Worm (Caenorhabditis elegans) whole organism, L4 larva: ENCODE results near the gene mul-1.
A peak's percentile ranks its signal among the peaks of the same experiment; 100 is the strongest.

Experiments used
- Y105C5A.15 ChIP-seq: fragments of 200-800 bp; sonication (Bioruptor generic); IDR thresholded peaks from 2 replicates; pipeline ENCODE4 v1.3.6; 2022; ENCODE audit warnings: missing genetic modification characterization, missing compliant biosample characterization
- ZK337.2 ChIP-seq: fragments of 200-800 bp; sonication (Bioruptor generic); IDR thresholded peaks from 2 replicates; pipeline ENCODE4 v1.3.6; 2022; ENCODE audit warnings: missing genetic modification reagents, missing genetic modification characterization, missing compliant biosample characterization
- aha-1 ChIP-seq: fragments of 150-350 bp; peaks from one replicate; lab custom pipeline; 2014; ENCODE audit warnings: missing biosample characterization, missing genetic modification characterization
- ceh-28 ChIP-seq: fragments of 150-350 bp; optimal IDR thresholded peaks from 2 replicates; lab custom pipeline; 2014; ENCODE audit warnings: missing biosample characterization, missing genetic modification reagents, missing genetic modification characterization
- ceh-32 ChIP-seq: sonication (generic microtip); optimal IDR thresholded peaks from 2 replicates; lab custom pipeline; 2016; ENCODE audit warnings: mild to moderate bottlenecking, missing genetic modification characterization, missing compliant biosample characterization; ENCODE audit not compliant: poor library complexity
- ceh-82 ChIP-seq: sonication (generic microtip); optimal IDR thresholded peaks from 2 replicates; lab custom pipeline; 2017; ENCODE audit warnings: missing biosample characterization, missing genetic modification characterization
- cey-2 ChIP-seq: sonication (generic microtip); optimal IDR thresholded peaks from 3 replicates; lab custom pipeline; 2017; ENCODE audit warnings: missing genetic modification characterization, mild to moderate bottlenecking, missing compliant biosample characterization, antibody characterized with exemption, borderline replicate concordance; ENCODE audit not compliant: insufficient read depth
- ctbp-1 ChIP-seq: fragments of 200-800 bp; sonication (Bioruptor generic); IDR thresholded peaks from 2 replicates; pipeline ENCODE4 v1.3.6; 2022; ENCODE audit warnings: missing genetic modification reagents, missing genetic modification characterization, missing compliant biosample characterization
- daf-16 ChIP-seq, 3 experiments: sonication (generic microtip); optimal IDR thresholded peaks; 2 replicates each; lab custom pipeline; 2016 to 2017; ENCODE audit warnings: missing genetic modification characterization in 3 of 3, missing genetic modification reagents in 3 of 3, mild to moderate bottlenecking in 2 of 3, missing compliant biosample characterization in 2 of 3, missing biosample characterization in 1 of 3, moderate library complexity in 1 of 3
- duxl-1 ChIP-seq: sonication (generic microtip); optimal IDR thresholded peaks from 2 replicates; lab custom pipeline; 2016; ENCODE audit warnings: mild to moderate bottlenecking, missing genetic modification characterization, moderate library complexity, missing compliant biosample characterization; ENCODE audit not compliant: poor library complexity
- dve-1 ChIP-seq: sonication (generic microtip); optimal IDR thresholded peaks from 2 replicates; lab custom pipeline; 2017; ENCODE audit warnings: antibody characterized with exemption, mild to moderate bottlenecking, missing genetic modification characterization, missing compliant biosample characterization; ENCODE audit not compliant: insufficient read depth
- gei-8 ChIP-seq: fragments of 200-800 bp; sonication (Bioruptor generic); optimal IDR thresholded peaks from 2 replicates; lab custom pipeline; 2018; ENCODE audit warnings: mild to moderate bottlenecking, missing genetic modification characterization, missing compliant biosample characterization
- hlh-30 ChIP-seq: sonication (generic microtip); optimal IDR thresholded peaks from 2 replicates; lab custom pipeline; 2017; ENCODE audit warnings: antibody characterized with exemption, mild to moderate bottlenecking, missing genetic modification characterization, missing compliant biosample characterization; ENCODE audit not compliant: insufficient read depth
- lsy-2 ChIP-seq, 2 experiments: fragments of 150-350 bp in 1 of 2; sonication (generic microtip) in 1 of 2; optimal IDR thresholded peaks; 2 replicates each; lab custom pipeline; 2014 to 2017; ENCODE audit warnings: missing biosample characterization in 2 of 2, missing genetic modification characterization in 2 of 2
- mes-2 ChIP-seq: sonication (generic microtip); optimal IDR thresholded peaks from 2 replicates; lab custom pipeline; 2016; ENCODE audit warnings: missing genotype, mild to moderate bottlenecking, missing genetic modification characterization, missing compliant biosample characterization; ENCODE audit not compliant: poor library complexity, severe bottlenecking
- mxl-3 ChIP-seq: fragments of 200-800 bp; sonication (Bioruptor generic); optimal IDR thresholded peaks from 2 replicates; lab custom pipeline; 2018; ENCODE audit warnings: mild to moderate bottlenecking, missing genetic modification characterization, missing compliant biosample characterization
- nhr-102 ChIP-seq: sonication (generic microtip); optimal IDR thresholded peaks from 2 replicates; lab custom pipeline; 2016; ENCODE audit warnings: mild to moderate bottlenecking, missing genetic modification characterization, moderate library complexity, missing compliant biosample characterization
- nhr-11 ChIP-seq: fragments of 150-350 bp; optimal IDR thresholded peaks from 2 replicates; lab custom pipeline; 2014; ENCODE audit warnings: missing biosample characterization, missing genetic modification characterization
- nhr-28 ChIP-seq: fragments of 150-350 bp; optimal IDR thresholded peaks from 2 replicates; lab custom pipeline; 2014; ENCODE audit warnings: missing biosample characterization, missing genetic modification characterization
- nhr-42 ChIP-seq: fragments of 200-800 bp; sonication (Bioruptor generic); IDR thresholded peaks from 2 replicates; pipeline ENCODE4 v1.3.6; 2022; ENCODE audit warnings: missing genetic modification characterization, missing compliant biosample characterization
- nhr-77 ChIP-seq: fragments of 150-350 bp; optimal IDR thresholded peaks from 2 replicates; lab custom pipeline; 2014; ENCODE audit warnings: missing biosample characterization, missing genetic modification characterization
- sdz-12 ChIP-seq: fragments of 200-800 bp; sonication (Bioruptor generic); optimal IDR thresholded peaks from 2 replicates; lab custom pipeline; 2018; ENCODE audit warnings: mild to moderate bottlenecking, missing genetic modification characterization, missing compliant biosample characterization
- snpc-1.2 ChIP-seq: fragments of 200-800 bp; sonication (Bioruptor generic); IDR thresholded peaks from 2 replicates; pipeline ENCODE4 v1.3.6; 2022; ENCODE audit warnings: missing genetic modification reagents, missing genetic modification characterization, missing compliant biosample characterization
- unc-39 ChIP-seq: sonication (generic microtip); optimal IDR thresholded peaks from 2 replicates; lab custom pipeline; 2017; ENCODE audit warnings: missing biosample characterization, missing genetic modification characterization
- unc-62 ChIP-seq, 3 experiments: fragments of 150-350 bp in 1 of 3; sonication (generic microtip); optimal IDR thresholded peaks in 2 of 3; peaks in 1 of 3; 1 replicate in 1 of 3; 2 replicates in 2 of 3; lab custom pipeline; 2014 to 2017; ENCODE audit warnings: missing biosample characterization in 3 of 3, missing genetic modification characterization in 3 of 3, missing genetic modification reagents in 3 of 3, missing genotype in 1 of 3
- vab-7 ChIP-seq: fragments of 200-800 bp; sonication (Bioruptor generic); IDR thresholded peaks from 2 replicates; pipeline ENCODE4 v1.3.6; 2022; ENCODE audit warnings: missing genetic modification reagents, missing genetic modification characterization, missing compliant biosample characterization
- zag-1 ChIP-seq: fragments of 150-350 bp; optimal IDR thresholded peaks from 2 replicates; lab custom pipeline; 2014; ENCODE audit warnings: missing biosample characterization, missing genetic modification characterization
- zfp-2 ChIP-seq: sonication (generic microtip); optimal IDR thresholded peaks from 2 replicates; lab custom pipeline; 2016; ENCODE audit warnings: mild to moderate bottlenecking, missing genetic modification characterization, missing compliant biosample characterization
- ztf-7 ChIP-seq: fragments of 150-350 bp; optimal IDR thresholded peaks from 2 replicates; lab custom pipeline; 2014; ENCODE audit warnings: missing biosample characterization, missing genetic modification characterization

mul-1 gene

DNA sequence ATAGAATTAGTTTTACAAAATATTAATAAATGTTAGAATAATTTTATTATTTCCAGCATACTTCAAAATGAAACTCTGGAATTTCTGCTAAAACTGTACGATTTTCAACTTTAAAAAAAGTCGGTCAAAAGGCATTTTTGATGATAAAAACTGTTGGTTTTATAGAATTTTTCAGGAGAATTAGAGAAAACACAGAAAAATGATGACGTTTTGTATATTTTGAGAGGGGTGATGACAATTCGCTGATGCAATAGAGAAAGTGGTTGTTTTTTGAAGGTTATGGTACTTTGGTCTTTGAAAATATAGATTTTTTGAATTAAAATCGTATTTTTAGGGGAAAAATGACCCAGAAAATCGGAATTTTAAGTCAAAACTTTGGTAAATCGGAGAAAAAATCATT lies 37.9 kb downstream of the mul-1 start (continued):
- TF ChIP-seq ceh-32 (tag; lab: Kevin White, UChicago), result no peak
- TF ChIP-seq hlh-30, result peak; percentile 47
- TF ChIP-seq unc-62 (GFP tag; optimal IDR thresholded peaks at IDR 0.05 in 1 of 2; lab: Kevin White, UChicago), result no peak
- TF ChIP-seq unc-62 (tag; optimal IDR thresholded peaks at IDR 0.05; lab: Kevin White, UChicago), result no peak
- TF ChIP-seq dve-1, result peak; percentile 52
- TF ChIP-seq lsy-2 (tag; optimal IDR thresholded peaks at IDR 0.05; lab: Kevin White, UChicago), result peak in 1 of 2 experiments; percentile 17
- TF ChIP-seq nhr-42 (GFP tag; lab: Robert Waterston, UW), result no peak
- TF ChIP-seq duxl-1 (tag; lab: Kevin White, UChicago), result no peak
- no peak for TF ChIP-seq ZK337.2
- TF ChIP-seq ztf-7 (tag; lab: Kevin White, UChicago), result no peak
- no peak for TF ChIP-seq Y105C5A.15 (GFP tag; lab: Robert Waterston, UW)

DNA sequence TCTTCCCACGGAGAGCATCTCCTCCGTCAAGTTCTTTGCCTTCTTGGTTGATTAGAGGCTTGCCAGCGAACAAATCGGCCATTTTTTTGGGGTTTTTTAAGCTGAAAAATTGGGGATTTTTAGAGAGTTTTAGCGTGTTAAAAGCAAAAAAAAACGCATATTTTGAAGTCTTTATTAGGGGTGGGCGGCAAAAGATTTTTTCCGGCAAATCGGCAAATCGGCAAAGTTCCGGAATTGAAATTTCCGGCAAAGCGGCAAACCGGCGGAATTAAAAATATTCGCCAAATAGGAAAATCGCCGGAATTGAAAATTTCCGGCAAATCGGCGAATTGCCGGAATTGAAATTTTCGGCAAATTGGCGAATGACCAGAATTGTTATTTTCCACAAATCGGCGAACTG lies 38.9 kb downstream of the mul-1 start, which contains the start of gene C35B1.5:
TSS of gene C35B1.5 (minus strand) at position 101 of the 400 bp plus-strand sequence.
- TF ChIP-seq zfp-2 (tag; lab: Kevin White, UChicago) (no peak), nhr-77 (tag; lab: Kevin White, UChicago) (no peak), hlh-30 (no peak), snpc-1.2 (GFP tag; lab: Robert Waterston, UW) (no peak), ceh-82 (tag; lab: Kevin White, UChicago) (no peak), duxl-1 (tag; lab: Kevin White, UChicago) (no peak), mes-2 (tag; lab: Kevin White, UChicago) (no peak), sdz-12 (no peak), ceh-28 (tag; lab: Kevin White, UChicago) (no peak), gei-8 (GFP tag; lab: Kevin White, UChicago) (no peak), cey-2 (tag; lab: Kevin White, UChicago) (no peak), zag-1 (tag; lab: Kevin White, UChicago) (no peak), mxl-3 (no peak), unc-39 (no peak)

- TF ChIP-seq nhr-102 (tag; lab: Kevin White, UChicago), result peak; percentile 42
- TF ChIP-seq nhr-77 (tag; lab: Kevin White, UChicago), result no peak
- TF ChIP-seq daf-16 (GFP tag; optimal IDR thresholded peaks at IDR 0.05; lab: Kevin White, UChicago), result no peak
- peak; percentile 2 for TF ChIP-seq daf-16 (tag; optimal IDR thresholded peaks at IDR 0.05; lab: Kevin White, UChicago)
- TF ChIP-seq aha-1 (tag; lab: Kevin White, UChicago), result peak; percentile 44
Observed at ce11 chrIV:4083094-4083493, 39.9 kb downstream of the mul-1 start.

DNA sequence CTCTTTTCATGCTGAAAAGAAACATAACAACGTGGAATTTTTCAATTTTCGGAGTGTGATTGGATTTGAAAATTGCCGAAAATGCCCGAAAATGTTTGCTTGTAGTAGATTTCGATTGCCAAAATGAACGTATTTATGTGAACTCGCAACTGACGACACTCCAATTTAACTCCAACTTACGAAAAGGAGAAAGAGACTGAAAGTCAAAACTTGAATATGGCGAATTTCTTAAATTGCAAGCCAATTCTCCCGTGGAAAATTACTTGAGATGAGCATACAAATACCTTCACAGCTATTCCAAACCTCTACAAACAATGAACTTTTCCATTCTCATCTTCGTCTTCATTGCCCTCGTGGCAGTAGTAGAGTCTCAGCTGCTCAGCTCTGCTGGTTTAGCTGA lies 40.4 kb downstream of the mul-1 start:
- TF ChIP-seq nhr-11 (tag; lab: Kevin White, UChicago), result no peak
- peak in 1 of 2 experiments; percentile 93 for TF ChIP-seq unc-62 (GFP tag; optimal IDR thresholded peaks at IDR 0.05 in 1 of 2; lab: Kevin White, UChicago)
- no peak for TF ChIP-seq unc-62 (tag; optimal IDR thresholded peaks at IDR 0.05; lab: Kevin White, UChicago)
- TF ChIP-seq, all 104 proteins: peak for 1

ce11 chrIV:4080846-4081245 lies 42.1 kb downstream of the mul-1 start, which contains the start of the genes C35B1.9 and C35B1.3:
C35B1.9 (minus strand) TSS chrIV:4080946.
C35B1.3 (plus strand) TSS chrIV:4081151.
- TF ChIP-seq nhr-28 (tag; lab: Kevin White, UChicago) (no peak), ctbp-1 (no peak), daf-16 (GFP tag; optimal IDR thresholded peaks at IDR 0.05; lab: Kevin White, UChicago) (no peak), daf-16 (tag; optimal IDR thresholded peaks at IDR 0.05; lab: Kevin White, UChicago) (no peak), vab-7 (GFP tag; lab: Robert Waterston, UW) (no peak), unc-62 (GFP tag; optimal IDR thresholded peaks at IDR 0.05 in 1 of 2; lab: Kevin White, UChicago) (peak in 1 of 2 experiments; percentile 11), unc-62 (tag; optimal IDR thresholded peaks at IDR 0.05; lab: Kevin White, UChicago) (no peak), mxl-3 (no peak), ceh-28 (tag; lab: Kevin White, UChicago) (no peak)
